Fruit fly (Drosophila melanogaster): ENCODE data around the gene Bre1.

Bre1 gene

dm6 chr3L:5768532-5769497 is 25.2 kb downstream of the Bre1 start, which contains the start of the genes Ppat-Dpck and scny (continued):
- TF ChIP-seq Fer1 (GFP tag; optimal IDR thresholded peaks at IDR 0.05) (peak; percentile 33), ERR (GFP tag; optimal IDR thresholded peaks at IDR 0.05) (no peak), bsh (GFP tag; optimal IDR thresholded peaks at IDR 0.05) (peak in 1 of 2 experiments; percentile 8), CG31388 (GFP tag; optimal IDR thresholded peaks at IDR 0.05) (no peak), CG7987 (GFP tag; optimal IDR thresholded peaks at IDR 0.05) (no peak), D19B (GFP tag; optimal IDR thresholded peaks at IDR 0.05) (no peak), hb (GFP tag; IDR thresholded peaks at IDR 0.05; ENCODE audit: partially characterized antibody) (peak; percentile 86), Scr (GFP tag; IDR thresholded peaks at IDR 0.05; ENCODE audit: partially characterized antibody) (peak; percentile 96), CoRest (tag; optimal IDR thresholded peaks at IDR 0.05) (no peak), Dbx (GFP tag; IDR thresholded peaks at IDR 0.05) (0 out of 3 replicates have a peak, but pooled peaks have one; percentile 39), Sin3A (optimal IDR thresholded peaks at IDR 0.05) (peak; percentile 89), Stat92E (GFP tag; optimal IDR thresholded peaks at IDR 0.05) (peak in 1 of 3 experiments; percentile 66), Ravus (GFP tag; IDR thresholded peaks at IDR 0.05) (no peak), onecut (GFP tag; IDR thresholded peaks at IDR 0.05) (no peak), CG12769 (tag; optimal IDR thresholded peaks at IDR 0.05) (no peak)

- peak; percentile 21 for TF ChIP-seq CG12659 (GFP tag; optimal IDR thresholded peaks at IDR 0.05)
- TF ChIP-seq MESR4 (GFP tag; optimal IDR thresholded peaks at IDR 0.05) = peak; percentile 60
- 0 out of 2 replicates have a peak, but pooled peaks have one; percentile 3 for TF ChIP-seq MBD-R2 (GFP tag; IDR thresholded peaks at IDR 0.05)
- no peak for TF ChIP-seq CG17359 (tag; optimal IDR thresholded peaks at IDR 0.05)
- TF ChIP-seq mld (GFP tag; IDR thresholded peaks at IDR 0.05; ENCODE audit: partially characterized antibody) = 0 out of 3 replicates have a peak, but pooled peaks have one; percentile 42
- no peak for TF ChIP-seq gcm2 (GFP tag; optimal IDR thresholded peaks at IDR 0.05)
- 0 out of 2 replicates have a peak, but pooled peaks have one; percentile 9 for TF ChIP-seq hbn (GFP tag; IDR thresholded peaks at IDR 0.05; ENCODE audit: partially characterized antibody)
- peak; percentile 15 for TF ChIP-seq CG4617 (GFP tag; optimal IDR thresholded peaks at IDR 0.05; ENCODE audit: borderline replicate concordance)
Measured at dm6 chr3L:5765844-5766200, 28.2 kb downstream of the Bre1 start, which contains the start of gene Txl. Gene Txl (plus strand): TSS chr3L:5765846.

- TF ChIP-seq CG6654 (GFP tag; optimal IDR thresholded peaks at IDR 0.05) (no peak), CG1233 (GFP tag; optimal IDR thresholded peaks at IDR 0.05) (no peak), D19B (GFP tag; optimal IDR thresholded peaks at IDR 0.05) (no peak), CG11723 (GFP tag; optimal IDR thresholded peaks at IDR 0.05) (no peak), CG10267 (tag; optimal IDR thresholded peaks at IDR 0.05) (peak; percentile 58), dimm (GFP tag; IDR thresholded peaks at IDR 0.05) (no peak), Hr3 (GFP tag; optimal IDR thresholded peaks at IDR 0.05) (no peak), CG8089 (GFP tag; optimal IDR thresholded peaks at IDR 0.05) (no peak), CG4404 (GFP tag; IDR thresholded peaks at IDR 0.05) (no peak), Chrac-16 (GFP tag; optimal IDR thresholded peaks at IDR 0.05) (no peak), schlank (tag; optimal IDR thresholded peaks at IDR 0.05) (no peak), CG9797 (GFP tag; optimal IDR thresholded peaks at IDR 0.05) (peak; percentile 98), Opbp (GFP tag; IDR thresholded peaks at IDR 0.05; ENCODE audit: partially characterized antibody) (0 out of 3 replicates have a peak, but pooled peaks have one; percentile 5), CG15073 (GFP tag; optimal IDR thresholded peaks at IDR 0.05) (no peak), abd-A (tag; optimal IDR thresholded peaks at IDR 0.05) (no peak), CG5180 (GFP tag; optimal IDR thresholded peaks at IDR 0.05) (no peak), Ptx1 (GFP tag; IDR thresholded peaks at IDR 0.05) (no peak), Fer1 (GFP tag; optimal IDR thresholded peaks at IDR 0.05) (no peak), vvl (GFP tag; IDR thresholded peaks at IDR 0.05) (0 out of 2 replicates have a peak, but pooled peaks have one; percentile 23), ssp (GFP tag; IDR thresholded peaks at IDR 0.05) (no peak), Dek (tag; optimal IDR thresholded peaks at IDR 0.05) (no peak), klu (GFP tag; IDR thresholded peaks at IDR 0.05) (no peak)
Measured at dm6 chr3L:5764922-5765843, 28.8 kb downstream of the Bre1 start, which contains the start of gene CG10576. Gene CG10576 (minus strand): TSS chr3L:5765702.

Data from whole organism, embryonic.